Worm (Caenorhabditis elegans) whole organism, late embryonic: Measurements from ENCODE around the gene ndua-1.

Source experiments
- ceh-45 ChIP-seq: fragments of 200-800 bp; sonication (Bioruptor generic); IDR thresholded peaks from 2 replicates; pipeline ENCODE4 v1.3.6; 2022; ENCODE audit warnings: missing genetic modification reagents, missing genetic modification characterization, missing compliant biosample characterization
- hlh-30 ChIP-seq: sonication (generic microtip); optimal IDR thresholded peaks from 2 replicates; lab custom pipeline; 2017; ENCODE audit warnings: antibody characterized with exemption, missing genetic modification characterization, missing compliant biosample characterization; ENCODE audit not compliant: insufficient read depth
- nhr-11 ChIP-seq: fragments of 150-350 bp; optimal IDR thresholded peaks from 2 replicates; lab custom pipeline; 2014; ENCODE audit warnings: missing biosample characterization, missing genetic modification characterization

ce11 chrV:20861080-20861479 is 9.4 kb upstream of the ndua-1 start, which contains the start of gene try-4:
- TF ChIP-seq ceh-45 (GFP tag; lab: Robert Waterston, UW) (no peak), nhr-11 (tag; lab: Kevin White, UChicago) (no peak), hlh-30 (tag; lab: Kevin White, UChicago) (no peak)
